Fruit fly (Drosophila melanogaster) Kc167 (cell line): ENCODE data around the gene CG3081.

Experiments used
- Myc ChIP-seq: fragments of >200 bp; optimal IDR thresholded peaks from 2 replicates; lab custom pipeline; 2017; ENCODE audit warnings: missing external identifiers
- Sin3A ChIP-seq: fragments of >200 bp; optimal IDR thresholded peaks from 2 replicates; lab custom pipeline; 2018; ENCODE audit warnings: missing external identifiers
- h ChIP-seq: fragments of >200 bp; optimal IDR thresholded peaks from 3 replicates; lab custom pipeline; 2018; ENCODE audit warnings: missing external identifiers
- insv ChIP-seq: fragments of >200 bp; optimal IDR thresholded peaks from 3 replicates; lab custom pipeline; 2018; ENCODE audit warnings: missing external identifiers
- psq ChIP-seq: fragments of >200 bp; optimal IDR thresholded peaks from 2 replicates; lab custom pipeline; 2017; ENCODE audit warnings: missing external identifiers
- ttk ChIP-seq: sonication (Bioruptor generic); optimal IDR thresholded peaks from 2 replicates; lab custom pipeline; 2017; ENCODE audit warnings: missing external identifiers

dm6 chrX:4675054-4675453 is 31.3 kb upstream of the CG3081 start:
- TF ChIP-seq h (lab: Kevin White, UChicago), result no peak
- TF ChIP-seq Sin3A (lab: Kevin White, UChicago), result no peak
- TF ChIP-seq psq (lab: Kevin White, UChicago), result no peak
- TF ChIP-seq ttk (lab: Kevin White, UChicago), result no peak
- TF ChIP-seq insv (lab: Kevin White, UChicago), result no peak
- TF ChIP-seq Myc, result no peak
